Worm (Caenorhabditis elegans) whole organism, young adult: ENCODE results near the gene C11H1.7.

Source experiments
- Y67H2A.10 ChIP-seq: fragments of 200-800 bp; sonication (Bioruptor generic); conservative IDR thresholded peaks from 2 replicates; pipeline ENCODE4 v1.3.6; 2022; ENCODE audit warnings: missing genetic modification reagents, missing genetic modification characterization, missing compliant biosample characterization
- bed-2 ChIP-seq: fragments of 200-800 bp; sonication (Bioruptor generic); IDR thresholded peaks from 2 replicates; pipeline ENCODE4 v1.3.6; 2022; ENCODE audit warnings: missing genetic modification reagents, missing genetic modification characterization, missing compliant biosample characterization
- nfya-1 ChIP-seq: sonication (generic microtip); optimal IDR thresholded peaks from 2 replicates; lab custom pipeline; 2017; ENCODE audit warnings: antibody characterized with exemption, missing compliant biosample characterization, missing genetic modification characterization, borderline replicate concordance; ENCODE audit not compliant: insufficient read depth
- pha-4 ChIP-seq: fragments of 150-350 bp; sonication (generic microtip); optimal IDR thresholded peaks from 2 replicates; lab custom pipeline; 2014; ENCODE audit warnings: missing biosample characterization, missing genetic modification reagents, missing genetic modification characterization
- sdz-38 ChIP-seq: sonication (generic microtip); optimal IDR thresholded peaks from 2 replicates; lab custom pipeline; 2016; ENCODE audit warnings: missing genotype, missing genetic modification characterization, missing compliant biosample characterization
- unc-62 ChIP-seq: fragments of 150-350 bp; optimal IDR thresholded peaks from 2 replicates; lab custom pipeline; 2014; ENCODE audit warnings: missing biosample characterization, missing genetic modification reagents, missing genetic modification characterization
- zfh-2 ChIP-seq: fragments of 200-800 bp; sonication (Bioruptor generic); conservative IDR thresholded peaks from 2 replicates; pipeline ENCODE4 v1.3.6; 2022; ENCODE audit warnings: missing genetic modification reagents, missing genetic modification characterization, missing compliant biosample characterization

- TF ChIP-seq bed-2 (GFP tag; lab: Robert Waterston, UW) (no peak), pha-4 (tag; lab: Kevin White, UChicago) (no peak), Y67H2A.10 (no peak), unc-62 (GFP tag; lab: Kevin White, UChicago) (no peak), zfh-2 (GFP tag; lab: Robert Waterston, UW) (no peak), sdz-38 (tag; lab: Kevin White, UChicago) (no peak), nfya-1 (tag; lab: Kevin White, UChicago) (no peak)
These were observed 29.6 kb downstream of the C11H1.7 start for ce11 chrX:14356683-14357287.
